Worm (Caenorhabditis elegans) whole organism, L3 larva: ENCODE results near the gene nep-5.

Experiments used
- ceh-82 ChIP-seq: fragments of 150-350 bp; optimal IDR thresholded peaks from 2 replicates; lab custom pipeline; 2014; ENCODE audit warnings: missing biosample characterization, missing genetic modification characterization
- fkh-10 ChIP-seq: sonication (generic microtip); optimal IDR thresholded peaks from 2 replicates; lab custom pipeline; 2017; ENCODE audit warnings: missing biosample characterization, missing genetic modification reagents, missing genetic modification characterization
- lin-39 ChIP-seq: fragments of 150-350 bp; optimal IDR thresholded peaks from 2 replicates; lab custom pipeline; 2018; ENCODE audit warnings: missing biosample characterization, missing genetic modification reagents, missing genetic modification characterization
- ztf-11 ChIP-seq: fragments of 150-350 bp; optimal IDR thresholded peaks from 2 replicates; lab custom pipeline; 2014; ENCODE audit warnings: missing biosample characterization, missing genetic modification characterization

DNA sequence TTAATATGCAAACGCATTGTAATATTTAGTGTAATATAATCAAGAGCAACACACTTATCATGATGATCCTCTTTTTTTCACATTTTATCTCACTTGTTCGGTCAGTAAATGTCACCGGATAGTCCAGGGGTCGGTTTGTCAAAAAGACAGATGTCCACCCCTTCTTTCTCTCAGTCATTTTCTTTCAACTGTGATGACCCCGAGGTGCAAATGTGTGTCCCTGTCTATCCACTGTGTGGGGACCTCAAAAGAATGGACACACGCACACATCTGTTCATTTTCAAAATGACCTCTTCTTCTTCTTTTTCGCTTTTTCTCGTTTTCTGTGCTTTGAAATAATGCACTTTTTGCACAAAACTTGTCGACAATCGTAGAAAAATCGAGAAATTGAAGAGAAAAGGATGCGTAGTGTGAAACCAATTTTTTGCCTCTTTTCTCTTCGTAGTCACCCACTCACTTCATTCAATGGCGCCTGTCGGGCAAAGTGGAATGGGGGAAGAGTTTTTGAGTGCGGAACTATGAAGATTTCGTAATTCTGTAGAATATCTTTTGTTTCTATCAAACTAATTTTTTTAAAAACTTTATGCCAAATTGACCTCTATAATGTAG is 24.1 kb upstream of the nep-5 start:
- TF ChIP-seq ceh-82 (tag; lab: Kevin White, UChicago), result no peak
- TF ChIP-seq lin-39, result peak; percentile 56
- TF ChIP-seq ztf-11, result no peak
- peak; percentile 58 for TF ChIP-seq fkh-10 (GFP tag; lab: Kevin White, UChicago)
